Worm (Caenorhabditis elegans) whole organism, late embryonic: Measurements from ENCODE around the gene frh-1.

ENCODE experiments used
- C08G9.2 ChIP-seq: sonication (generic microtip); optimal IDR thresholded peaks from 2 replicates; lab custom pipeline; 2016; ENCODE audit warnings: mild to moderate bottlenecking, missing genetic modification characterization, moderate library complexity, missing compliant biosample characterization
- C38D4.7 ChIP-seq: fragments of 200-800 bp; sonication (Bioruptor generic); optimal IDR thresholded peaks from 2 replicates; lab custom pipeline; 2018; ENCODE audit warnings: mild to moderate bottlenecking, missing genetic modification characterization, moderate library complexity, missing compliant biosample characterization
- F13H6.1 ChIP-seq: sonication (generic microtip); optimal IDR thresholded peaks from 2 replicates; lab custom pipeline; 2016; ENCODE audit warnings: missing genetic modification characterization, missing compliant biosample characterization
- T23F11.4 ChIP-seq: fragments of 200-800 bp; sonication (Bioruptor generic); optimal IDR thresholded peaks from 2 replicates; lab custom pipeline; 2018; ENCODE audit warnings: mild to moderate bottlenecking, missing genetic modification characterization, missing compliant biosample characterization
- Y22D7AL.16 ChIP-seq: sonication (generic microtip); optimal IDR thresholded peaks from 2 replicates; lab custom pipeline; 2016; ENCODE audit warnings: missing genetic modification characterization, missing compliant biosample characterization
- ahr-1 ChIP-seq: sonication (generic microtip); optimal IDR thresholded peaks from 2 replicates; lab custom pipeline; 2016; ENCODE audit warnings: missing genetic modification characterization, missing compliant biosample characterization
- ceh-18 ChIP-seq: sonication (generic microtip); optimal IDR thresholded peaks from 2 replicates; lab custom pipeline; 2016; ENCODE audit warnings: missing genetic modification characterization, missing compliant biosample characterization
- ceh-19 ChIP-seq: fragments of 200-800 bp; sonication (Bioruptor generic); optimal IDR thresholded peaks from 2 replicates; lab custom pipeline; 2018; ENCODE audit warnings: mild to moderate bottlenecking, missing genetic modification characterization, missing compliant biosample characterization
- ceh-22 ChIP-seq: sonication (generic microtip); optimal IDR thresholded peaks from 2 replicates; lab custom pipeline; 2017; ENCODE audit warnings: missing biosample characterization, missing genetic modification characterization
- ceh-34 ChIP-seq: sonication (generic microtip); optimal IDR thresholded peaks from 2 replicates; lab custom pipeline; 2016; ENCODE audit warnings: mild to moderate bottlenecking, missing genetic modification characterization, missing compliant biosample characterization
- ceh-45 ChIP-seq: fragments of 200-800 bp; sonication (Bioruptor generic); IDR thresholded peaks from 2 replicates; pipeline ENCODE4 v1.3.6; 2022; ENCODE audit warnings: missing genetic modification reagents, missing genetic modification characterization, missing compliant biosample characterization
- ceh-48 ChIP-seq: sonication (generic microtip); optimal IDR thresholded peaks from 2 replicates; lab custom pipeline; 2016; ENCODE audit warnings: missing genetic modification characterization, inconsistent platforms, missing compliant biosample characterization
- ceh-6 ChIP-seq: fragments of 200-800 bp; sonication (Bioruptor generic); optimal IDR thresholded peaks from 2 replicates; lab custom pipeline; 2018; ENCODE audit warnings: mild to moderate bottlenecking, missing genetic modification characterization, missing compliant biosample characterization
- dmd-4 ChIP-seq: sonication (generic microtip); optimal IDR thresholded peaks from 2 replicates; lab custom pipeline; 2016; ENCODE audit warnings: borderline replicate concordance, missing genetic modification characterization, missing compliant biosample characterization
- elt-4 ChIP-seq: sonication (generic microtip); optimal IDR thresholded peaks from 2 replicates; lab custom pipeline; 2016; ENCODE audit warnings: missing genetic modification characterization, missing compliant biosample characterization
- eyg-1 ChIP-seq: sonication (generic microtip); optimal IDR thresholded peaks from 2 replicates; lab custom pipeline; 2016; ENCODE audit warnings: missing genotype, missing genetic modification characterization, missing compliant biosample characterization
- fax-1 ChIP-seq: sonication (generic microtip); optimal IDR thresholded peaks from 2 replicates; lab custom pipeline; 2016; ENCODE audit warnings: missing genotype, missing genetic modification characterization, missing compliant biosample characterization
- fkh-10 ChIP-seq: fragments of 150-350 bp; optimal IDR thresholded peaks from 2 replicates; lab custom pipeline; 2014; ENCODE audit warnings: missing biosample characterization, missing genetic modification reagents, missing genetic modification characterization
- fkh-6 ChIP-seq: sonication (generic microtip); optimal IDR thresholded peaks from 2 replicates; lab custom pipeline; 2016; ENCODE audit warnings: missing genetic modification characterization, missing compliant biosample characterization
- hlh-13 ChIP-seq: fragments of 200-800 bp; sonication (Bioruptor generic); optimal IDR thresholded peaks from 2 replicates; lab custom pipeline; 2018; ENCODE audit warnings: mild to moderate bottlenecking, missing genetic modification characterization, missing compliant biosample characterization
- mec-3 ChIP-seq: sonication (generic microtip); optimal IDR thresholded peaks from 2 replicates; lab custom pipeline; 2016; ENCODE audit warnings: borderline replicate concordance, missing genetic modification characterization, missing compliant biosample characterization
- nfya-1 ChIP-seq: sonication (generic microtip); optimal IDR thresholded peaks from 2 replicates; lab custom pipeline; 2017; ENCODE audit warnings: missing genetic modification characterization, mild to moderate bottlenecking, missing compliant biosample characterization, antibody characterized with exemption, moderate library complexity
- nhr-232 ChIP-seq: sonication (generic microtip); optimal IDR thresholded peaks from 2 replicates; lab custom pipeline; 2016; ENCODE audit warnings: missing genetic modification characterization, missing compliant biosample characterization
- npax-4 ChIP-seq: sonication (generic microtip); optimal IDR thresholded peaks from 2 replicates; lab custom pipeline; 2016; ENCODE audit warnings: missing genetic modification characterization, missing compliant biosample characterization
- odd-2 ChIP-seq: sonication (generic microtip); optimal IDR thresholded peaks from 2 replicates; lab custom pipeline; 2017; ENCODE audit warnings: antibody characterized with exemption, mild to moderate bottlenecking, missing genetic modification characterization, missing compliant biosample characterization
- pag-3 ChIP-seq: sonication (generic microtip); optimal IDR thresholded peaks from 2 replicates; lab custom pipeline; 2016; ENCODE audit warnings: missing compliant biosample characterization, missing genetic modification characterization, borderline replicate concordance
- pax-1 ChIP-seq: fragments of 150-350 bp; optimal IDR thresholded peaks from 2 replicates; lab custom pipeline; 2014; ENCODE audit warnings: missing biosample characterization, missing genetic modification characterization
- pha-2 ChIP-seq: sonication (generic microtip); optimal IDR thresholded peaks from 2 replicates; lab custom pipeline; 2017; ENCODE audit warnings: mild to moderate bottlenecking, missing genetic modification characterization, missing compliant biosample characterization
- ref-2 ChIP-seq: sonication (generic microtip); optimal IDR thresholded peaks from 2 replicates; lab custom pipeline; 2016; ENCODE audit warnings: missing genetic modification characterization, missing compliant biosample characterization
- sdc-2 ChIP-seq: sonication (generic microtip); optimal IDR thresholded peaks from 2 replicates; lab custom pipeline; 2016; ENCODE audit warnings: missing genotype, missing genetic modification characterization, missing compliant biosample characterization
- sox-4 ChIP-seq: sonication (generic microtip); optimal IDR thresholded peaks from 2 replicates; lab custom pipeline; 2017; ENCODE audit warnings: mild to moderate bottlenecking, missing genetic modification characterization, inconsistent platforms, missing compliant biosample characterization
- syd-9 ChIP-seq: sonication (generic microtip); optimal IDR thresholded peaks from 2 replicates; lab custom pipeline; 2016; ENCODE audit warnings: mild to moderate bottlenecking, missing genetic modification characterization, moderate library complexity, missing compliant biosample characterization
- tbx-2 ChIP-seq: sonication (generic microtip); optimal IDR thresholded peaks from 2 replicates; lab custom pipeline; 2016; ENCODE audit warnings: missing genetic modification characterization, missing compliant biosample characterization
- unc-42 ChIP-seq: sonication (generic microtip); optimal IDR thresholded peaks from 2 replicates; lab custom pipeline; 2016; ENCODE audit warnings: missing genotype, missing genetic modification characterization, missing compliant biosample characterization
- unc-55 ChIP-seq: sonication (generic microtip); optimal IDR thresholded peaks from 2 replicates; lab custom pipeline; 2017; ENCODE audit warnings: missing biosample characterization, missing genetic modification reagents, missing genetic modification characterization
- unc-86 ChIP-seq: sonication (generic microtip); optimal IDR thresholded peaks from 2 replicates; lab custom pipeline; 2016; ENCODE audit warnings: missing genetic modification characterization, missing compliant biosample characterization

Gene frh-1

ce11 chrII:5896512-5896911, 20.7 kb upstream of the frh-1 start:
- TF ChIP-seq ceh-45 (GFP tag; lab: Robert Waterston, UW) (no peak), pha-2 (no peak), T23F11.4 (GFP tag; lab: Kevin White, UChicago) (no peak), ceh-6 (GFP tag; lab: Kevin White, UChicago) (no peak), ceh-22 (tag; lab: Kevin White, UChicago) (no peak), ref-2 (tag; lab: Kevin White, UChicago) (no peak), ceh-34 (tag; lab: Kevin White, UChicago) (no peak), unc-86 (tag; lab: Kevin White, UChicago) (no peak), fkh-6 (tag; lab: Kevin White, UChicago) (no peak), nhr-232 (tag; lab: Kevin White, UChicago) (no peak), sox-4 (tag; lab: Kevin White, UChicago) (no peak)

- TF ChIP-seq elt-4 (tag; lab: Kevin White, UChicago): no peak
- TF ChIP-seq C08G9.2 (tag; lab: Kevin White, UChicago): no peak
- TF ChIP-seq sdc-2: no peak
- no peak for TF ChIP-seq F13H6.1 (tag; lab: Kevin White, UChicago)
- no peak for TF ChIP-seq hlh-13 (GFP tag; lab: Kevin White, UChicago)
- no peak for TF ChIP-seq unc-86 (tag; lab: Kevin White, UChicago)
- no peak for TF ChIP-seq syd-9 (tag; lab: Kevin White, UChicago)
- TF ChIP-seq ceh-18 (tag; lab: Kevin White, UChicago): no peak
- TF ChIP-seq pha-2: no peak
- no peak for TF ChIP-seq nfya-1 (tag; lab: Kevin White, UChicago)
- TF ChIP-seq npax-4 (tag; lab: Kevin White, UChicago): no peak
- TF ChIP-seq Y22D7AL.16 (tag; lab: Kevin White, UChicago): no peak
- no peak for TF ChIP-seq dmd-4
- TF ChIP-seq fkh-10 (GFP tag; lab: Kevin White, UChicago): no peak
Measured at ce11 chrII:5899080-5899479, 18.1 kb upstream of the frh-1 start.

ce11 chrII:5899865-5900486, 17.2 kb upstream of the frh-1 start:
- TF ChIP-seq ceh-45 (GFP tag; lab: Robert Waterston, UW) (no peak), unc-42 (tag; lab: Kevin White, UChicago) (no peak), eyg-1 (no peak), ahr-1 (no peak), sdc-2 (no peak), fax-1 (tag; lab: Kevin White, UChicago) (no peak)

- TF ChIP-seq pax-1 (tag; lab: Kevin White, UChicago) (no peak), F13H6.1 (tag; lab: Kevin White, UChicago) (peak; percentile 9), tbx-2 (tag; lab: Kevin White, UChicago) (peak; percentile 12), mec-3 (tag; lab: Kevin White, UChicago) (peak; percentile 23), odd-2 (tag; lab: Kevin White, UChicago) (no peak), unc-42 (tag; lab: Kevin White, UChicago) (peak; percentile 24), syd-9 (tag; lab: Kevin White, UChicago) (peak; percentile 64), ceh-19 (GFP tag; lab: Kevin White, UChicago) (peak; percentile 7), C08G9.2 (tag; lab: Kevin White, UChicago) (peak; percentile 14)
Measured at ce11 chrII:5901407-5902026, 15.7 kb upstream of the frh-1 start.

- no peak for TF ChIP-seq sdc-2
- TF ChIP-seq ref-2 (tag; lab: Kevin White, UChicago): no peak
- TF ChIP-seq fkh-10 (GFP tag; lab: Kevin White, UChicago): no peak
- TF ChIP-seq pag-3: no peak
- no peak for TF ChIP-seq unc-55 (GFP tag; lab: Kevin White, UChicago)
- no peak for TF ChIP-seq ceh-48 (tag; lab: Kevin White, UChicago)
- no peak for TF ChIP-seq C38D4.7 (GFP tag; lab: Kevin White, UChicago)
Measured at ce11 chrII:5902139-5902538, 15.1 kb upstream of the frh-1 start.
